Worm (Caenorhabditis elegans) whole organism, L2 larva: ENCODE measurements around the gene str-205.

Experiments
- aly-2 ChIP-seq: fragments of 150-350 bp; optimal IDR thresholded peaks from 2 replicates; lab custom pipeline; 2014; ENCODE audit warnings: missing biosample characterization, missing genetic modification characterization
- ceh-16 ChIP-seq: fragments of 150-350 bp; optimal IDR thresholded peaks from 2 replicates; lab custom pipeline; 2014; ENCODE audit warnings: missing biosample characterization, missing genetic modification characterization
- elt-3 ChIP-seq: sonication (generic microtip); optimal IDR thresholded peaks from 2 replicates; lab custom pipeline; 2017; ENCODE audit warnings: missing biosample characterization, missing genetic modification characterization
- fos-1 ChIP-seq: fragments of 150-350 bp; optimal IDR thresholded peaks from 2 replicates; lab custom pipeline; 2014; ENCODE audit warnings: missing biosample characterization, missing genetic modification characterization
- lin-39 ChIP-seq: fragments of 150-350 bp; optimal IDR thresholded peaks from 2 replicates; lab custom pipeline; 2014; ENCODE audit warnings: missing biosample characterization, missing genetic modification reagents, missing genetic modification characterization
- nhr-10 ChIP-seq: sonication (generic microtip); optimal IDR thresholded peaks from 2 replicates; lab custom pipeline; 2017; ENCODE audit warnings: missing biosample characterization, missing genetic modification characterization
- nhr-25 ChIP-seq: fragments of 150-350 bp; sonication (generic microtip); optimal IDR thresholded peaks from 3 replicates; lab custom pipeline; 2014; ENCODE audit warnings: missing biosample characterization, missing genetic modification characterization
- snpc-4 ChIP-seq: fragments of 150-350 bp; optimal IDR thresholded peaks from 2 replicates; lab custom pipeline; 2014; ENCODE audit warnings: missing biosample characterization, missing genetic modification characterization
- unc-62 ChIP-seq: fragments of 150-350 bp; optimal IDR thresholded peaks from 2 replicates; lab custom pipeline; 2014; ENCODE audit warnings: missing biosample characterization, missing genetic modification reagents, missing genetic modification characterization

- no peak for TF ChIP-seq nhr-10 (tag; lab: Kevin White, UChicago)
- no peak for TF ChIP-seq fos-1 (tag; lab: Kevin White, UChicago)
- TF ChIP-seq lin-39 = no peak
- no peak for TF ChIP-seq nhr-25
- no peak for TF ChIP-seq ceh-16 (tag; lab: Kevin White, UChicago)
- TF ChIP-seq unc-62 (GFP tag; lab: Kevin White, UChicago) = no peak
- TF ChIP-seq elt-3 (tag; lab: Kevin White, UChicago) = no peak
- TF ChIP-seq aly-2 (tag; lab: Kevin White, UChicago) = no peak
- no peak for TF ChIP-seq snpc-4 (tag; lab: Kevin White, UChicago)
These were observed 27.9 kb upstream of the str-205 start for ce11 chrV:4957619-4958018.
